Worm (Caenorhabditis elegans) whole organism, mixed stage, embryonic: ENCODE results near the gene R10E8.8.

ENCODE experiments used
- bed-3 ChIP-seq: fragments of 200-800 bp; sonication (Bioruptor generic); optimal IDR thresholded peaks from 3 replicates; lab custom pipeline; 2018; ENCODE audit warnings: mild to moderate bottlenecking, missing genetic modification characterization, moderate library complexity, missing compliant biosample characterization
- blmp-1 ChIP-seq: fragments of 150-350 bp; optimal IDR thresholded peaks from 2 replicates; lab custom pipeline; 2014; ENCODE audit warnings: missing biosample characterization, missing genetic modification characterization
- ceh-39 ChIP-seq: fragments of 150-350 bp; optimal IDR thresholded peaks from 2 replicates; lab custom pipeline; 2014; ENCODE audit warnings: missing biosample characterization, missing genetic modification characterization
- ceh-43 ChIP-seq: fragments of 200-800 bp; sonication (Bioruptor generic); optimal IDR thresholded peaks from 2 replicates; lab custom pipeline; 2018; ENCODE audit warnings: mild to moderate bottlenecking, missing genetic modification characterization, moderate library complexity, missing compliant biosample characterization
- ceh-83 ChIP-seq: fragments of 200-800 bp; sonication (Bioruptor generic); optimal IDR thresholded peaks from 2 replicates; lab custom pipeline; 2018; ENCODE audit warnings: mild to moderate bottlenecking, missing genetic modification characterization, missing compliant biosample characterization
- ces-1 ChIP-seq: fragments of 150-350 bp; optimal IDR thresholded peaks from 2 replicates; lab custom pipeline; 2014; ENCODE audit warnings: missing biosample characterization, missing genetic modification reagents, missing genetic modification characterization
- cnd-1 ChIP-seq: fragments of 200-800 bp; sonication (Bioruptor generic); optimal IDR thresholded peaks from 2 replicates; lab custom pipeline; 2018; ENCODE audit warnings: mild to moderate bottlenecking, missing genetic modification characterization, missing compliant biosample characterization
- drap-1 ChIP-seq: fragments of 200-800 bp; sonication (Bioruptor generic); optimal IDR thresholded peaks from 3 replicates; lab custom pipeline; 2018; ENCODE audit warnings: mild to moderate bottlenecking, missing genetic modification characterization, missing compliant biosample characterization
- elt-1 ChIP-seq: sonication (generic microtip); optimal IDR thresholded peaks from 2 replicates; lab custom pipeline; 2017; ENCODE audit warnings: missing genetic modification characterization, mild to moderate bottlenecking, missing compliant biosample characterization, antibody characterized with exemption, moderate library complexity, borderline replicate concordance; ENCODE audit not compliant: insufficient read depth
- elt-3 ChIP-seq: fragments of 150-350 bp; optimal IDR thresholded peaks from 2 replicates; lab custom pipeline; 2014; ENCODE audit warnings: missing biosample characterization, missing genetic modification characterization
- flh-1 ChIP-seq: fragments of 200-800 bp; sonication (Bioruptor generic); optimal IDR thresholded peaks from 2 replicates; lab custom pipeline; 2018; ENCODE audit warnings: mild to moderate bottlenecking, missing genetic modification characterization, moderate library complexity, missing compliant biosample characterization
- ham-2 ChIP-seq: fragments of 200-800 bp; sonication (Bioruptor generic); optimal IDR thresholded peaks from 2 replicates; lab custom pipeline; 2018; ENCODE audit warnings: mild to moderate bottlenecking, missing genetic modification characterization, missing compliant biosample characterization
- lin-13 ChIP-seq: fragments of 150-350 bp; optimal IDR thresholded peaks from 2 replicates; lab custom pipeline; 2014; ENCODE audit warnings: missing biosample characterization, missing genetic modification characterization
- lin-32 ChIP-seq: fragments of 200-800 bp; sonication (Bioruptor generic); optimal IDR thresholded peaks from 2 replicates; lab custom pipeline; 2018; ENCODE audit warnings: mild to moderate bottlenecking, missing genetic modification characterization, missing compliant biosample characterization
- lsy-2 ChIP-seq: fragments of 150-350 bp; optimal IDR thresholded peaks from 2 replicates; lab custom pipeline; 2014; ENCODE audit warnings: missing biosample characterization, missing genetic modification characterization
- mab-5 ChIP-seq: fragments of 150-350 bp; optimal IDR thresholded peaks from 2 replicates; lab custom pipeline; 2014; ENCODE audit warnings: missing biosample characterization, missing genetic modification characterization
- mep-1 ChIP-seq: fragments of 150-350 bp; optimal IDR thresholded peaks from 2 replicates; lab custom pipeline; 2017; ENCODE audit warnings: missing biosample characterization, missing genetic modification reagents, missing genetic modification characterization, inconsistent platforms
- mls-2 ChIP-seq: sonication (generic microtip); optimal IDR thresholded peaks from 2 replicates; lab custom pipeline; 2016; ENCODE audit warnings: mild to moderate bottlenecking, missing genetic modification characterization, moderate library complexity, missing compliant biosample characterization
- nhr-12 ChIP-seq: fragments of 150-350 bp; optimal IDR thresholded peaks from 2 replicates; lab custom pipeline; 2014; ENCODE audit warnings: missing biosample characterization, missing genetic modification characterization
- nhr-2 ChIP-seq: fragments of 150-350 bp; optimal IDR thresholded peaks from 2 replicates; lab custom pipeline; 2014; ENCODE audit warnings: missing biosample characterization, missing genetic modification characterization
- nhr-237 ChIP-seq: fragments of 150-350 bp; optimal IDR thresholded peaks from 2 replicates; lab custom pipeline; 2014; ENCODE audit warnings: missing biosample characterization, missing genetic modification characterization
- nhr-28 ChIP-seq: fragments of 150-350 bp; optimal IDR thresholded peaks from 2 replicates; lab custom pipeline; 2014; ENCODE audit warnings: missing biosample characterization, missing genetic modification characterization
- nhr-76 ChIP-seq: sonication (generic microtip); optimal IDR thresholded peaks from 2 replicates; lab custom pipeline; 2017; ENCODE audit warnings: missing biosample characterization, missing genetic modification characterization
- pha-4 ChIP-seq: fragments of 150-350 bp; optimal IDR thresholded peaks from 2 replicates; lab custom pipeline; 2018; ENCODE audit warnings: missing biosample characterization, missing genetic modification reagents, missing genetic modification characterization
- sem-2 ChIP-seq: fragments of 200-800 bp; sonication (Bioruptor generic); optimal IDR thresholded peaks from 2 replicates; lab custom pipeline; 2018; ENCODE audit warnings: mild to moderate bottlenecking, missing genetic modification characterization, missing compliant biosample characterization
- snpc-4 ChIP-seq: fragments of 150-350 bp; optimal IDR thresholded peaks from 2 replicates; lab custom pipeline; 2014; ENCODE audit warnings: missing biosample characterization, missing genetic modification characterization
- sptf-1 ChIP-seq: sonication (generic microtip); optimal IDR thresholded peaks from 2 replicates; lab custom pipeline; 2017; ENCODE audit warnings: mild to moderate bottlenecking, missing genetic modification characterization, moderate library complexity, missing compliant biosample characterization
- tbx-8 ChIP-seq: fragments of 200-800 bp; sonication (Bioruptor generic); optimal IDR thresholded peaks from 2 replicates; lab custom pipeline; 2018; ENCODE audit warnings: mild to moderate bottlenecking, missing genetic modification characterization, moderate library complexity, missing compliant biosample characterization
- unc-120 ChIP-seq: sonication (generic microtip); optimal IDR thresholded peaks from 2 replicates; lab custom pipeline; 2017; ENCODE audit warnings: missing genetic modification characterization, missing compliant biosample characterization; ENCODE audit not compliant: poor library complexity, severe bottlenecking
- unc-39 ChIP-seq: fragments of 150-350 bp; optimal IDR thresholded peaks from 2 replicates; lab custom pipeline; 2014; ENCODE audit warnings: missing biosample characterization, missing genetic modification characterization
- unc-62 ChIP-seq: fragments of 150-350 bp; optimal IDR thresholded peaks from 2 replicates; lab custom pipeline; 2014; ENCODE audit warnings: missing biosample characterization, missing genetic modification reagents, missing genetic modification characterization
- zip-8 ChIP-seq: fragments of 150-350 bp; optimal IDR thresholded peaks from 2 replicates; lab custom pipeline; 2014; ENCODE audit warnings: missing biosample characterization, missing genetic modification characterization
- ztf-11 ChIP-seq: fragments of 150-350 bp; optimal IDR thresholded peaks from 2 replicates; lab custom pipeline; 2014; ENCODE audit warnings: missing biosample characterization, missing genetic modification characterization

The R10E8.8 gene

ce11 chrV:18243227-18243626 lies 1.8 kb upstream of the R10E8.8 start:
- TF ChIP-seq nhr-76 (tag; lab: Kevin White, UChicago) = no peak
- TF ChIP-seq sem-2 (GFP tag; lab: Kevin White, UChicago) = no peak
- no peak for TF ChIP-seq ceh-83 (GFP tag; lab: Kevin White, UChicago)
- no peak for TF ChIP-seq ztf-11
- no peak for TF ChIP-seq blmp-1 (tag; lab: Kevin White, UChicago)
- no peak for TF ChIP-seq bed-3 (GFP tag; lab: Kevin White, UChicago)
- TF ChIP-seq lin-32 (GFP tag; lab: Kevin White, UChicago) = no peak
- no peak for TF ChIP-seq lsy-2 (tag; lab: Kevin White, UChicago)
- no peak for TF ChIP-seq drap-1
- no peak for TF ChIP-seq nhr-237
- TF ChIP-seq sptf-1 (tag; lab: Kevin White, UChicago) = no peak
- TF ChIP-seq nhr-28 = no peak
- TF ChIP-seq tbx-8 (GFP tag; lab: Kevin White, UChicago) = no peak

DNA sequence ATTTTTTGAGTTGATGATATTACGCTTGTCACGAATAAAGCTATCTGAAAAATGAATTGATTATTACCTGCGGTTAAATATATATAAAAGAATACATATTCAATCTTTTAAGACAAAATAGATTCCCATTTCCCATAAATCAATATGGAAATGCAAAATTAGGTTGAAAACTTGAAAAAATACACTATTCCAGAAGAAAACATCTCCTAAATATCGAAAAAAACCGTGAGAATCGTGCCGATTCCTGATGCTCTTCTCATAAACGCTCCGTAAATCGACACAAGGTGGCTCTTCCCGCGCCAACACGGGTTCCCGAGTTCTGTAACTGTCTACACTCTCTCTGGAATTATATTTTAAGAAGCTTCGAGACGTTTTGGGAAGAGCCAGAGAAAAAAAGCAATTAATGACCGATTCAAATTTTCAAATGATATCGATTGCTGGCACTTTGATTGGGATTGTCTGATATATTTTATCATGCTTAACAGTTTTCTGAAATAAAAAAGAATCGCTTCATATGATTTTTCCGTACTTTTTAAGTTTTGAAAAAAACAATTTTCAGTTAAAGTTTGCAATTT lies 4.7 kb downstream of the R10E8.8 start, which contains the start of gene R10E8.3:
Gene R10E8.3, minus strand, starts transcription at position 51 of the 575 bp plus-strand sequence.
- TF ChIP-seq flh-1 (GFP tag; lab: Kevin White, UChicago) = no peak
- no peak for TF ChIP-seq ceh-43 (GFP tag; lab: Kevin White, UChicago)
- no peak for TF ChIP-seq sem-2 (GFP tag; lab: Kevin White, UChicago)
- TF ChIP-seq pha-4 (tag; lab: Kevin White, UChicago) = no peak
- TF ChIP-seq blmp-1 (tag; lab: Kevin White, UChicago) = no peak
- TF ChIP-seq mls-2 (tag; lab: Kevin White, UChicago) = no peak
- no peak for TF ChIP-seq nhr-76 (tag; lab: Kevin White, UChicago)
- TF ChIP-seq lsy-2 (tag; lab: Kevin White, UChicago) = no peak
- no peak for TF ChIP-seq ceh-39 (tag; lab: Kevin White, UChicago)
- TF ChIP-seq nhr-2 (tag; lab: Kevin White, UChicago) = no peak
- TF ChIP-seq ceh-83 (GFP tag; lab: Kevin White, UChicago) = no peak
- TF ChIP-seq ham-2 (GFP tag; lab: Kevin White, UChicago) = no peak
- no peak for TF ChIP-seq elt-1
- no peak for TF ChIP-seq drap-1
- no peak for TF ChIP-seq zip-8
- no peak for TF ChIP-seq unc-120 (tag; lab: Kevin White, UChicago)
- no peak for TF ChIP-seq snpc-4 (tag; lab: Kevin White, UChicago)
- TF ChIP-seq unc-39 = no peak

ce11 chrV:18235808-18236207 lies 5.7 kb downstream of the R10E8.8 start:
- TF ChIP-seq unc-120 (tag; lab: Kevin White, UChicago) (no peak), sptf-1 (tag; lab: Kevin White, UChicago) (no peak), unc-39 (no peak), snpc-4 (tag; lab: Kevin White, UChicago) (no peak), bed-3 (GFP tag; lab: Kevin White, UChicago) (no peak), zip-8 (no peak), sem-2 (GFP tag; lab: Kevin White, UChicago) (no peak), ceh-83 (GFP tag; lab: Kevin White, UChicago) (no peak), ces-1 (GFP tag; lab: Kevin White, UChicago) (no peak), blmp-1 (tag; lab: Kevin White, UChicago) (no peak), lin-32 (GFP tag; lab: Kevin White, UChicago) (no peak), elt-1 (no peak), nhr-12 (tag; lab: Kevin White, UChicago) (no peak), nhr-76 (tag; lab: Kevin White, UChicago) (no peak), nhr-28 (no peak), elt-3 (tag; lab: Kevin White, UChicago) (no peak), mep-1 (tag; lab: Kevin White, UChicago) (no peak), mab-5 (tag; lab: Kevin White, UChicago) (no peak)

ce11 chrV:18224353-18224752 lies 17.1 kb downstream of the R10E8.8 start, which contains the start of gene F16H6.10:
Gene F16H6.10 (minus strand): TSS chrV:18224453.
- TF ChIP-seq unc-62 (GFP tag; lab: Kevin White, UChicago) (no peak), nhr-2 (tag; lab: Kevin White, UChicago) (no peak), snpc-4 (tag; lab: Kevin White, UChicago) (no peak), ham-2 (GFP tag; lab: Kevin White, UChicago) (no peak), cnd-1 (tag; lab: Kevin White, UChicago) (no peak), nhr-237 (no peak), nhr-76 (tag; lab: Kevin White, UChicago) (no peak), ztf-11 (no peak), ceh-43 (GFP tag; lab: Kevin White, UChicago) (no peak), drap-1 (no peak), lin-13 (tag; lab: Kevin White, UChicago) (no peak), flh-1 (GFP tag; lab: Kevin White, UChicago) (no peak), sptf-1 (tag; lab: Kevin White, UChicago) (no peak), unc-39 (no peak)
